Fruit fly (Drosophila melanogaster): ENCODE measurements around the gene CG3285.

Gene CG3285

dm6 chr2L:3376684-3377086 lies 46.0 kb downstream of the CG3285 start, which contains the start of the genes CG9662 and Ptpa (continued):
- TF ChIP-seq CG2116 (GFP tag; optimal IDR thresholded peaks at IDR 0.05), result peak; percentile 61
- peak; percentile 87 for TF ChIP-seq CG12769 (tag; optimal IDR thresholded peaks at IDR 0.05)
- TF ChIP-seq bowl (GFP tag; IDR thresholded peaks at IDR 0.05), result no peak
- peak; percentile 64 for TF ChIP-seq CG4730 (GFP tag; IDR thresholded peaks at IDR 0.05)
- TF ChIP-seq onecut (GFP tag; IDR thresholded peaks at IDR 0.05), result no peak; the same call in 1 of the 2 replicates
- TF ChIP-seq Bteb2 (GFP tag; optimal IDR thresholded peaks at IDR 0.05), result peak; percentile 81
- peak; percentile 66 for TF ChIP-seq CG4360 (GFP tag; IDR thresholded peaks at IDR 0.05)
- TF ChIP-seq CG14965 (GFP tag; optimal IDR thresholded peaks at IDR 0.05; ENCODE audit: borderline replicate concordance), result no peak
- peak; percentile 73 for TF ChIP-seq Dek (tag; optimal IDR thresholded peaks at IDR 0.05)
- peak; percentile 82 for TF ChIP-seq HLH3B (GFP tag; IDR thresholded peaks at IDR 0.05)
- TF ChIP-seq psq (GFP tag; optimal IDR thresholded peaks at IDR 0.05), result no peak
- TF ChIP-seq tap (tag; optimal IDR thresholded peaks at IDR 0.05), result peak; percentile 16
- peak; percentile 75 for TF ChIP-seq eyg (GFP tag; optimal IDR thresholded peaks at IDR 0.05)
- TF ChIP-seq aop (GFP tag; IDR thresholded peaks at IDR 0.05), result 0 out of 2 replicates have a peak, but pooled peaks have one; percentile 32
- TF ChIP-seq CG7963 (GFP tag; IDR thresholded peaks at IDR 0.05; ENCODE audit: partially characterized antibody), result peak; percentile 77
- TF ChIP-seq Dbx (GFP tag; IDR thresholded peaks at IDR 0.05), result peak; percentile 93
- peak; percentile 26; the same call in 1 of the 2 replicates for TF ChIP-seq dimm (GFP tag; IDR thresholded peaks at IDR 0.05)
- TF ChIP-seq H15 (GFP tag; IDR thresholded peaks at IDR 0.05), result peak; percentile 58; the same call in 1 of the 3 replicates
- TF ChIP-seq Hsf (GFP tag; optimal IDR thresholded peaks at IDR 0.05), result peak; percentile 91
- no peak for TF ChIP-seq CG7987 (GFP tag; optimal IDR thresholded peaks at IDR 0.05)
- peak; percentile 84 for TF ChIP-seq bbx (GFP tag; IDR thresholded peaks at IDR 0.05; ENCODE audit: partially characterized antibody)
- TF ChIP-seq Xbp1 (GFP tag; optimal IDR thresholded peaks at IDR 0.05), result peak; percentile 92
- TF ChIP-seq ro (GFP tag; IDR thresholded peaks at IDR 0.05), result peak; percentile 39; the same call in 1 of the 2 replicates
- no peak for TF ChIP-seq CG11696 (GFP tag; IDR thresholded peaks at IDR 0.05)
- peak; percentile 61 for TF ChIP-seq Oaz (GFP tag; IDR thresholded peaks at IDR 0.05)
- no peak for TF ChIP-seq Blimp-1 (GFP tag; optimal IDR thresholded peaks at IDR 0.05)
- peak; percentile 90 for TF ChIP-seq HLH54F (GFP tag; optimal IDR thresholded peaks at IDR 0.05)
- peak; percentile 71 for TF ChIP-seq dmrt99B (tag; optimal IDR thresholded peaks at IDR 0.05)
- TF ChIP-seq mld (GFP tag; IDR thresholded peaks at IDR 0.05; ENCODE audit: partially characterized antibody), result 0 out of 3 replicates have a peak, but pooled peaks have one; percentile 44
- TF ChIP-seq HmgD (GFP tag; optimal IDR thresholded peaks at IDR 0.05), result peak; percentile 43
- peak; percentile 23 for TF ChIP-seq CG13296 (GFP tag; optimal IDR thresholded peaks at IDR 0.05)
- TF ChIP-seq CG9609 (GFP tag; optimal IDR thresholded peaks at IDR 0.05), result peak; percentile 73
- peak; percentile 21 for TF ChIP-seq ATbp (GFP tag; optimal IDR thresholded peaks at IDR 0.05)
- peak; percentile 49 for TF ChIP-seq disco-r (GFP tag; optimal IDR thresholded peaks at IDR 0.05)
- TF ChIP-seq pfk (GFP tag; optimal IDR thresholded peaks at IDR 0.05), result no peak
- peak; percentile 91 for TF ChIP-seq CG30020 (tag; optimal IDR thresholded peaks at IDR 0.05)
- peak; percentile 65 for TF ChIP-seq luna (GFP tag; optimal IDR thresholded peaks at IDR 0.05)
- peak; percentile 41; the same call in 1 of the 3 replicates for TF ChIP-seq CG11695 (GFP tag; IDR thresholded peaks at IDR 0.05)
- peak; percentile 59; the same call in 1 of the 3 replicates for TF ChIP-seq sr (GFP tag; IDR thresholded peaks at IDR 0.05)
- peak in 2 of 3 experiments; percentile 67 to 70 for TF ChIP-seq lola (GFP tag; optimal IDR thresholded peaks at IDR 0.05)
- peak; percentile 75 for TF ChIP-seq Camta (GFP tag; optimal IDR thresholded peaks at IDR 0.05)
- peak; percentile 87 for TF ChIP-seq ind (GFP tag; optimal IDR thresholded peaks at IDR 0.05)
- peak; percentile 98 for TF ChIP-seq MBD-R2 (GFP tag; IDR thresholded peaks at IDR 0.05)
- peak; percentile 35 for TF ChIP-seq MESR4 (GFP tag; optimal IDR thresholded peaks at IDR 0.05)

All from whole organism, embryonic.